Fruit fly (Drosophila melanogaster): ENCODE measurements around the gene CG13599.

The CG13599 gene

dm6 chr3R:23915042-23915428, 16.4 kb upstream of the CG13599 start (continued):
- no peak for TF ChIP-seq CG12942 (GFP tag; optimal IDR thresholded peaks at IDR 0.05)
- TF ChIP-seq Aef1 (GFP tag; IDR thresholded peaks at IDR 0.05): 0 out of 3 replicates have a peak, but pooled peaks have one; percentile 24
- peak; percentile 66 for TF ChIP-seq Med (GFP tag)
- no peak for TF ChIP-seq CG17186 (GFP tag; optimal IDR thresholded peaks at IDR 0.05)
- TF ChIP-seq lmd (GFP tag; IDR thresholded peaks at IDR 0.05): peak; percentile 54
- peak; percentile 41 for TF ChIP-seq CG4424 (GFP tag; optimal IDR thresholded peaks at IDR 0.05)
- TF ChIP-seq wor (GFP tag; IDR thresholded peaks at IDR 0.05): 0 out of 2 replicates have a peak, but pooled peaks have one; percentile 20
- peak; percentile 12 for TF ChIP-seq Ssrp (tag; optimal IDR thresholded peaks at IDR 0.05)
- TF ChIP-seq CG5180 (GFP tag; optimal IDR thresholded peaks at IDR 0.05): no peak
- TF ChIP-seq mam (GFP tag; optimal IDR thresholded peaks at IDR 0.05): no peak
- peak; percentile 34; the same call in 1 of the 2 replicates for TF ChIP-seq crol (GFP tag; IDR thresholded peaks at IDR 0.05)
- TF ChIP-seq CG3163 (GFP tag; optimal IDR thresholded peaks at IDR 0.05): no peak
- peak; percentile 57 for TF ChIP-seq sens (GFP tag)
- peak; percentile 4 for TF ChIP-seq CG8388 (GFP tag; optimal IDR thresholded peaks at IDR 0.05)
- TF ChIP-seq Hey (tag; optimal IDR thresholded peaks at IDR 0.05): no peak
- TF ChIP-seq Neu2 (GFP tag; optimal IDR thresholded peaks at IDR 0.05; ENCODE audit: borderline replicate concordance): no peak
- TF ChIP-seq CG13775 (GFP tag; optimal IDR thresholded peaks at IDR 0.05): peak; percentile 16
- TF ChIP-seq Sry-β (GFP tag; optimal IDR thresholded peaks at IDR 0.05): no peak
- TF ChIP-seq ems (GFP tag; optimal IDR thresholded peaks at IDR 0.05): peak; percentile 29
- no peak for TF ChIP-seq CG15696 (tag; optimal IDR thresholded peaks at IDR 0.05)
- peak; percentile 43 for TF ChIP-seq unpg (GFP tag; optimal IDR thresholded peaks at IDR 0.05)
- TF ChIP-seq CG14441 (GFP tag; IDR thresholded peaks at IDR 0.05): peak; percentile 51
- 0 out of 3 replicates have a peak, but pooled peaks have one; percentile 18 for TF ChIP-seq CG11695 (GFP tag; IDR thresholded peaks at IDR 0.05)
- no peak for TF ChIP-seq pum (GFP tag; optimal IDR thresholded peaks at IDR 0.05)
- TF ChIP-seq Hmr (GFP tag; optimal IDR thresholded peaks at IDR 0.05): peak; percentile 46
- peak; percentile 41 for TF ChIP-seq CG17359 (tag; optimal IDR thresholded peaks at IDR 0.05)
- peak; percentile 52; the same call in 2 of the 3 replicates for TF ChIP-seq row (GFP tag; IDR thresholded peaks at IDR 0.05)
- TF ChIP-seq Hand (GFP tag; optimal IDR thresholded peaks at IDR 0.05): no peak
- no peak for TF ChIP-seq C15 (GFP tag; IDR thresholded peaks at IDR 0.05)
- no peak for TF ChIP-seq crc (GFP tag; optimal IDR thresholded peaks at IDR 0.05)
- TF ChIP-seq CG7556 (GFP tag; optimal IDR thresholded peaks at IDR 0.05): peak; percentile 41
- TF ChIP-seq gcm (GFP tag; optimal IDR thresholded peaks at IDR 0.05): no peak
- 0 out of 2 replicates have a peak, but pooled peaks have one; percentile 37 for TF ChIP-seq wdn (GFP tag; IDR thresholded peaks at IDR 0.05)
- peak in 1 of 2 experiments; percentile 36 for TF ChIP-seq Hr51 (GFP tag; optimal IDR thresholded peaks at IDR 0.05)
- 0 out of 3 replicates have a peak, but pooled peaks have one; percentile 45 for TF ChIP-seq otp (GFP tag; IDR thresholded peaks at IDR 0.05)
- TF ChIP-seq org-1 (GFP tag; optimal IDR thresholded peaks at IDR 0.05): no peak
- no peak for TF ChIP-seq vfl (GFP tag; optimal IDR thresholded peaks at IDR 0.05)
- no peak for TF ChIP-seq CG12299 (tag; optimal IDR thresholded peaks at IDR 0.05)
- no peak for TF ChIP-seq h (optimal IDR thresholded peaks at IDR 0.05)
- TF ChIP-seq CG16815 (GFP tag; optimal IDR thresholded peaks at IDR 0.05): no peak
- peak; percentile 5 for TF ChIP-seq PHDP (tag; optimal IDR thresholded peaks at IDR 0.05)
- TF ChIP-seq zfh2 (GFP tag; optimal IDR thresholded peaks at IDR 0.05): no peak
- peak; percentile 29; the same call in 1 of the 2 replicates for TF ChIP-seq CG31224 (GFP tag; IDR thresholded peaks at IDR 0.05)
- no peak for TF ChIP-seq prd (optimal IDR thresholded peaks at IDR 0.05)
- TF ChIP-seq prd (GFP tag; IDR thresholded peaks at IDR 0.05): peak; percentile 55; the same call in 2 of the 3 replicates
- no peak for TF ChIP-seq sna (GFP tag; IDR thresholded peaks at IDR 0.05; ENCODE audit: partially characterized antibody)
- no peak for TF ChIP-seq jigr1 (GFP tag; IDR thresholded peaks at IDR 0.05)
- peak; percentile 60; the same call in 1 of the 2 replicates for TF ChIP-seq sob (GFP tag; IDR thresholded peaks at IDR 0.05)
- peak; percentile 26; the same call in 1 of the 2 replicates for TF ChIP-seq CG6689 (GFP tag; IDR thresholded peaks at IDR 0.05)
- TF ChIP-seq gem (tag; optimal IDR thresholded peaks at IDR 0.05): peak; percentile 63
- peak; percentile 49 for TF ChIP-seq Drgx (GFP tag; IDR thresholded peaks at IDR 0.05)
